Fruit fly (Drosophila melanogaster): ENCODE data around the gene put.

DNA sequence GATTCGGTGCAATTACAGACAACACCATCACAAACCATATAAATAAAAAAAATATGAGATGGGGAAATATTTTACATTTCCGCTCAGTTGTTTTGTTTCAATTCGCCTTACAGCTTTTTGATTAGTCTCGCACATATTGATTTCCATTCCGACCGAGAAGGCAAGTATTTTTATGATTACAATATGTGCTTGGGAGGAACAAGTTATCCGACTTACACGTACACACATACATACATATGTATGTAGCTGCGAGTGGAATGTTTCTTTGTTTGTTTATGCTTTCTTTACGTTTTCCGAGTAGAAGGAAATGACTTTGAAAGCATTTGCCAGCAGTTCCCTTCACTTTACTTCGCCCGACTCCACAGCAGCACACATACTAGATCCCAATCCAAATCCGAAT lies 24.9 kb upstream of the put start:
- TF ChIP-seq CTCF (optimal IDR thresholded peaks at IDR 0.05) = no peak
- no peak for TF ChIP-seq CG8478 (optimal IDR thresholded peaks at IDR 0.05)
